Worm (Caenorhabditis elegans) whole organism, L3 larva: ENCODE measurements around the gene T23G4.127.

Experiments used
- ZK546.5 ChIP-seq: sonication (generic microtip); optimal IDR thresholded peaks from 2 replicates; lab custom pipeline; 2017; ENCODE audit warnings: missing biosample characterization, missing genetic modification characterization
- ama-1 ChIP-seq: fragments of 150-350 bp; optimal IDR thresholded peaks from 2 replicates; lab custom pipeline; 2018
- elt-1 ChIP-seq: fragments of 150-350 bp; optimal IDR thresholded peaks from 2 replicates; lab custom pipeline; 2014; ENCODE audit warnings: missing biosample characterization, missing genetic modification characterization
- lin-15B ChIP-seq: fragments of 150-350 bp; optimal IDR thresholded peaks from 2 replicates; lab custom pipeline; 2014; ENCODE audit warnings: missing biosample characterization, missing genetic modification characterization
- nhr-12 ChIP-seq: fragments of 150-350 bp; optimal IDR thresholded peaks from 2 replicates; lab custom pipeline; 2014; ENCODE audit warnings: missing biosample characterization, missing genetic modification characterization
- nhr-76 ChIP-seq: fragments of 150-350 bp; sonication (generic microtip); optimal IDR thresholded peaks from 5 replicates; lab custom pipeline; 2014; ENCODE audit warnings: missing biosample characterization, missing genetic modification characterization
- nhr-77 ChIP-seq: fragments of 150-350 bp; optimal IDR thresholded peaks from 2 replicates; lab custom pipeline; 2014; ENCODE audit warnings: missing biosample characterization, missing genetic modification characterization
- pha-4 ChIP-seq: fragments of 150-350 bp; optimal IDR thresholded peaks from 2 replicates; lab custom pipeline; 2014; ENCODE audit warnings: missing biosample characterization, missing genetic modification reagents, missing genetic modification characterization
- pqm-1 ChIP-seq: fragments of 150-350 bp; optimal IDR thresholded peaks from 2 replicates; lab custom pipeline; 2017; ENCODE audit warnings: missing biosample characterization, missing genetic modification characterization, inconsistent platforms
- snpc-4 ChIP-seq: fragments of 150-350 bp; optimal IDR thresholded peaks from 2 replicates; lab custom pipeline; 2014; ENCODE audit warnings: missing biosample characterization, missing genetic modification characterization

DNA sequence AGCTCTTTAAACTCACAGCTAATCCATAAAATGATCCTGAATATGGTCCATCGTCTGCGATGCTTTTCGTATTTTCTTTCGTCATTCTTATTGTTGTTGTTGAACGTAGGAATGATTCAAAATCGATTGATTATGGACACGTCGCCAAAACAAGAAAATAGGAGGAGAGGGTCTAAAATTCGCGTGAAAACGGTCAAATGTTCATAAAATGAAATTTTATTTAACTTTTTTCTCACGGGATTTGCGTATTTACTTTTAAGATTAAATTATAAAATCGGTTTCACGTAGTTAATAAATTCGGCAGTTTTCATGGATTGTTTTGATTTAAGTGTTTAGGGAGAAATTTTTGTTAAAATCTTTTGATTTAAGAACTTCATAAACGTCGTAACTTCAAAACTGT lies 49.4 kb downstream of the T23G4.127 start, which contains the start of gene C08F11.10:
- TF ChIP-seq pqm-1 (no peak), ZK546.5 (tag; lab: Kevin White, UChicago) (no peak), snpc-4 (tag; lab: Kevin White, UChicago) (no peak), pha-4 (tag; lab: Kevin White, UChicago) (no peak), nhr-12 (tag; lab: Kevin White, UChicago) (no peak), elt-1 (no peak), lin-15B (tag; lab: Kevin White, UChicago) (no peak), nhr-76 (tag; lab: Kevin White, UChicago) (no peak), nhr-77 (tag; lab: Kevin White, UChicago) (no peak), ama-1 (lab: Kevin White, UChicago) (no peak)
